Worm (Caenorhabditis elegans): ENCODE measurements around the gene chil-17.
"Not testable (repeated sequence)": the region's sequence is repeated elsewhere in the genome, so short reads cannot be mapped to it uniquely, and the experiment has no call there.

- not testable (repeated sequence) for TF ChIP-seq fkh-10 (GFP tag; optimal IDR thresholded peaks at IDR 0.05); ceh-14 (tag; optimal IDR thresholded peaks at IDR 0.05); ceh-48 (tag; optimal IDR thresholded peaks at IDR 0.05)
Observed at ce11 chrII:9461881-9462280, 21.9 kb upstream of the chil-17 start, which contains the start of gene chil-21.

Measured in whole organism, late embryonic.